Worm (Caenorhabditis elegans) whole organism, L4/young adult: ENCODE data around the gene rga-9.

Experiments
- W03F9.2 ChIP-seq: fragments of 150-350 bp; optimal IDR thresholded peaks from 2 replicates; lab custom pipeline; 2014; ENCODE audit warnings: missing biosample characterization, missing genetic modification characterization
- dao-5 ChIP-seq: sonication (generic microtip); optimal IDR thresholded peaks from 2 replicates; lab custom pipeline; 2016; ENCODE audit warnings: missing genotype, missing genetic modification characterization, moderate library complexity, missing compliant biosample characterization
- him-1 ChIP-seq: sonication (generic microtip); optimal IDR thresholded peaks from 2 replicates; lab custom pipeline; 2016; ENCODE audit warnings: missing genotype, missing genetic modification reagents, missing genetic modification characterization, missing compliant biosample characterization

DNA sequence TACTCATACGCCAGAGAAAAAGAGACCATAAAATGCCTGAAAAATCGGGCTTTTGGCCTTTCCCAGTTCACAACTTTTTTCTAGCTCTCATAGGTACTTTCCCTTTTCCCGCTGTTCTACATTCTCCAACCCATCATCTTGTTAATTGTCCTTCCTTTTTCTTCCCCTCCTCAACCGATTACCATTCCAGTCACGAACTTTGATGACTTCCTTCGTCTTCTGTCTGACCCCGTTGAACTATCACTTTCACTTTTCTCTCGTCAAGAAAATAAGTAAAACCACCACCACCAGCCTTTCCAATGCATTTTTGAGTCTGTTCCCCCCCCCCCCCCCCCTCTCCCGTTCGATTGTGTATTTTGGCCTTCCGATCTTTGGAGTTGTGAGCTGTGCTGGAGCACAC is 7.5 kb upstream of the rga-9 start:
- TF ChIP-seq him-1 (tag; lab: Kevin White, UChicago) = no peak
- TF ChIP-seq W03F9.2 (tag; lab: Kevin White, UChicago) = no peak
- no peak for TF ChIP-seq dao-5 (tag; lab: Kevin White, UChicago)
